Fruit fly (Drosophila melanogaster) whole organism, pupa: ENCODE data around the gene VhaAC39-2.

ENCODE experiments used
- CG14655 ChIP-seq: fragments of 200-800 bp; sonication (Bioruptor generic); optimal IDR thresholded peaks from 3 replicates; lab custom pipeline; 2017; ENCODE audit warnings: mild to moderate bottlenecking, missing biosample characterization, missing genetic modification reagents, missing genetic modification characterization
- CG17806 ChIP-seq: fragments of 200-800 bp; sonication (Bioruptor generic); optimal IDR thresholded peaks from 2 replicates; lab custom pipeline; 2018; ENCODE audit warnings: missing biosample characterization, mild to moderate bottlenecking, missing genetic modification characterization, moderate library complexity
- CG32121 ChIP-seq: fragments of 200-800 bp; sonication (Bioruptor generic); IDR thresholded peaks from 2 replicates; pipeline ENCODE4 v1.3.6; 2022; ENCODE audit warnings: missing biosample characterization, missing genetic modification characterization
- CG4496 ChIP-seq: fragments of 200-800 bp; sonication (Bioruptor generic); IDR thresholded peaks from 3 replicates; pipeline ENCODE4 v1.3.6; 2022; ENCODE audit warnings: missing biosample characterization, missing genetic modification characterization
- CG8159 ChIP-seq: fragments of 200-800 bp; sonication (Bioruptor generic); optimal IDR thresholded peaks from 3 replicates; lab custom pipeline; 2018; ENCODE audit warnings: missing biosample characterization, mild to moderate bottlenecking, missing genetic modification characterization, moderate library complexity
- EcR ChIP-seq: fragments of 200-800 bp; sonication (Bioruptor generic); optimal IDR thresholded peaks from 3 replicates; lab custom pipeline; 2019; ENCODE audit warnings: missing biosample characterization, missing genetic modification characterization, mild to moderate bottlenecking, moderate library complexity, missing genetic modification reagents
- Ets98B ChIP-seq: fragments of 200-800 bp; sonication (Bioruptor generic); IDR thresholded peaks from 2 replicates; pipeline ENCODE4 v1.3.6; 2022; ENCODE audit warnings: missing biosample characterization, missing genetic modification characterization
- Pif1B ChIP-seq: fragments of 200-800 bp; sonication (Bioruptor generic); optimal IDR thresholded peaks from 3 replicates; lab custom pipeline; 2016; ENCODE audit warnings: missing biosample characterization, missing genetic modification characterization
- Snoo ChIP-seq: fragments of 200-800 bp; sonication (Bioruptor generic); optimal IDR thresholded peaks from 3 replicates; lab custom pipeline; 2017; ENCODE audit warnings: missing biosample characterization, mild to moderate bottlenecking, missing genetic modification characterization, inconsistent platforms
- gl ChIP-seq: fragments of 200-800 bp; sonication (Bioruptor generic); optimal IDR thresholded peaks from 2 replicates; lab custom pipeline; 2018; ENCODE audit warnings: missing biosample characterization, mild to moderate bottlenecking, missing genetic modification characterization
- rn ChIP-seq: fragments of 200-800 bp; sonication (Bioruptor generic); IDR thresholded peaks from 2 replicates; pipeline ENCODE4 v1.3.6; 2022; ENCODE audit warnings: missing biosample characterization, missing genetic modification characterization

DNA sequence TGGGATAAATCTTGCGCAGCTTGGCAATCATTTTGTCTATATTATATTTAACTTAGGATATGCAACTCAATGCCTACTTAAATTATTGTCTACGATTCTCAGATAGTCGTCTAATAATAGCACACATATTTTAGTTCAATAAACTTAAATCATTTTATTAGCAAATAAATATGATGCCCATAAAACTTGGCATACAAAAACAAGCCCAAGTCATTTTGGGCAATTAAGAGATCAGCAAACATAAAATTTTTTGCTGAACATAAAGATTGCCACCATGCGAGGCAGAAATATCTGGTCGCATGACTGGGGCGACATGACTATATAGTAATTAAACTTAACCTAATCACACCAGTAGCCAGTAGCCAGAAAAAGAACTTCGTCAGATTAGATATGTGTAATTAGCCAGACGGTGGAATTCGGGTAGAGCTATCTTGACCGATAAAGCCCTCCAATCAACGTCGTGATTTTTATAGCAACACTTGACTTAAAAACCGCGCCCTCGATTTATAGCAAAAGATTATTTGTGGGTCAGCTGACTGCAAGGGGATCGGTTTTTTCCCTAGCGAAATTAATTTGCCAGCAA lies 2.3 kb upstream of the VhaAC39-2 start, which contains the start of gene CG13829:
- TF ChIP-seq Pif1B (GFP tag; lab: Kevin White, UChicago), result no peak
- TF ChIP-seq CG17806 (tag; lab: Kevin White, UChicago), result no peak
- TF ChIP-seq rn (GFP tag; lab: Robert Waterston, UW), result no peak
- TF ChIP-seq CG4496 (GFP tag; lab: Robert Waterston, UW), result no peak
- TF ChIP-seq CG32121 (GFP tag; lab: Robert Waterston, UW), result no peak
- no peak for TF ChIP-seq Ets98B (GFP tag; lab: Robert Waterston, UW)
- no peak for TF ChIP-seq Snoo (tag; lab: Kevin White, UChicago)
- no peak for TF ChIP-seq gl (tag; lab: Kevin White, UChicago)
- no peak for TF ChIP-seq EcR (GFP tag; lab: Kevin White, UChicago)
- TF ChIP-seq CG8159 (tag; lab: Kevin White, UChicago), result no peak
- TF ChIP-seq CG14655 (GFP tag; lab: Kevin White, UChicago), result no peak
